Worm (Caenorhabditis elegans) whole organism, early embryonic: ENCODE measurements around the gene C44H4.4.

ENCODE experiments used
- ceh-36 ChIP-seq: sonication (generic microtip); optimal IDR thresholded peaks from 2 replicates; lab custom pipeline; 2016; ENCODE audit warnings: missing genetic modification characterization, inconsistent platforms, missing compliant biosample characterization
- ets-7 ChIP-seq: sonication (generic microtip); optimal IDR thresholded peaks from 2 replicates; lab custom pipeline; 2016; ENCODE audit warnings: missing genotype, missing genetic modification characterization, missing compliant biosample characterization
- sea-1 ChIP-seq: fragments of 200-800 bp; sonication (Bioruptor generic); conservative IDR thresholded peaks from 2 replicates; pipeline ENCODE4 v1.3.6; 2022; ENCODE audit warnings: missing genetic modification characterization, missing compliant biosample characterization
- tbx-11 ChIP-seq: fragments of 200-800 bp; sonication (Bioruptor generic); IDR thresholded peaks from 2 replicates; pipeline ENCODE4 v1.3.6; 2022; ENCODE audit warnings: missing genetic modification characterization, missing compliant biosample characterization

- TF ChIP-seq ets-7 (tag; lab: Kevin White, UChicago): no peak
- TF ChIP-seq sea-1 (GFP tag; lab: Robert Waterston, UW): no peak
- no peak for TF ChIP-seq tbx-11
- no peak for TF ChIP-seq ceh-36
Observed at ce11 chrX:14594825-14595224, 5.9 kb upstream of the C44H4.4 start, which contains the start of gene C44H4.8.
